Worm (Caenorhabditis elegans) whole organism, mixed stage, embryonic: ENCODE results near the gene srx-84.

Source experiments
- nhr-12 ChIP-seq: fragments of 150-350 bp; optimal IDR thresholded peaks from 2 replicates; lab custom pipeline; 2014; ENCODE audit warnings: missing biosample characterization, missing genetic modification characterization
- unc-62 ChIP-seq: fragments of 150-350 bp; optimal IDR thresholded peaks from 2 replicates; lab custom pipeline; 2014; ENCODE audit warnings: missing biosample characterization, missing genetic modification reagents, missing genetic modification characterization

DNA sequence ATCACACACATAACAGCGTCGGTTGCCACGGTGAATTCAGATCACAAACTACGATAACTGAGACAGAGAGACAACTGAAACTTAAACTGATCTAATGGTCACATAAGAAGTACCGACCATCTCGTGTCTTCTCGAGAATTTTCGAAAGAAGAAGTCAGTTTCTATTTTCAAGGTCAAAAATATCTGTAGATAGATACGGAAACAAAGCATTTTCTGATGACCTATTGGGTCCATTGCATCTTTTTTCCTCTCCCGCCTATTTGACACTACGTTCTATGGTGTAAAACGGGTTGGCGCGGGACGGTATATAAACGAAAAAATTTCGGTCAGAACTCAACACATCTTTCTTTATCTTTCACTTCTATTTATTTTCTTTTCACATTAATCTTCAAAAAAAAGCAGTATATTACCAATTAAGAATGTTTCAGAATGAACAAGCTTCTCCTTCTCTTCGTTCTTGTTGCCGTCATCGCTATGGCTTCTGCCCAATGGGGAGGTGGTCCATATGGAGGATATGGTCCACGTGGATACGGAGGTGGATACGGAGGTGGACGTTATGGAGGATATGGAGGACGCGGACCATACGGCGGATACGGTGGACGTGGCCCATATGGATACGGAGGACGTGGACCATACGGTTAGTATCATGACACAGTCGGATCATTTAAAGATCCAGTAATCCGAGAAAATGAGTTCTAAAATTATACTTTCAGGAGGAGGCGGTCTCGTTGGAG lies 17.2 kb downstream of the srx-84 start, which contains the start of gene nlp-24:
- TF ChIP-seq unc-62 (GFP tag; lab: Kevin White, UChicago) (no peak), nhr-12 (tag; lab: Kevin White, UChicago) (no peak)
